Worm (Caenorhabditis elegans) whole organism, L1 larva: ENCODE data around the gene gro-1.

Source experiments
- C16A3.4 ChIP-seq: fragments of 150-350 bp; optimal IDR thresholded peaks from 2 replicates; lab custom pipeline; 2014; ENCODE audit warnings: missing biosample characterization, missing genetic modification characterization
- C34B4.2 ChIP-seq: sonication (generic microtip); optimal IDR thresholded peaks from 2 replicates; lab custom pipeline; 2017; ENCODE audit warnings: mild to moderate bottlenecking, missing genetic modification characterization, missing compliant biosample characterization
- F16B12.6 ChIP-seq: fragments of 150-350 bp; optimal IDR thresholded peaks from 2 replicates; lab custom pipeline; 2014; ENCODE audit warnings: missing biosample characterization, missing genetic modification characterization
- aly-2 ChIP-seq: fragments of 150-350 bp; optimal IDR thresholded peaks from 2 replicates; lab custom pipeline; 2014; ENCODE audit warnings: missing biosample characterization, missing genetic modification characterization
- ceh-63 ChIP-seq: fragments of 200-800 bp; sonication (Bioruptor generic); optimal IDR thresholded peaks from 2 replicates; lab custom pipeline; 2018; ENCODE audit warnings: mild to moderate bottlenecking, missing genetic modification characterization, missing compliant biosample characterization
- ceh-8 ChIP-seq: fragments of 200-800 bp; sonication (Bioruptor generic); optimal IDR thresholded peaks from 2 replicates; lab custom pipeline; 2018; ENCODE audit warnings: mild to moderate bottlenecking, missing genetic modification characterization, moderate library complexity, missing compliant biosample characterization
- ceh-82 ChIP-seq, 3 experiments: fragments of 150-350 bp in 1 of 3; sonication (generic microtip) in 2 of 3; optimal IDR thresholded peaks; 2 replicates each; lab custom pipeline; 2014 to 2017; ENCODE audit warnings: missing biosample characterization in 3 of 3, missing genetic modification characterization in 3 of 3
- ceh-88 ChIP-seq: fragments of 200-800 bp; sonication (Bioruptor generic); IDR thresholded peaks from 2 replicates; pipeline ENCODE4 v1.3.6; 2022; ENCODE audit warnings: missing genetic modification characterization, missing compliant biosample characterization
- ceh-90 ChIP-seq: sonication (generic microtip); optimal IDR thresholded peaks from 2 replicates; lab custom pipeline; 2016; ENCODE audit warnings: missing genetic modification characterization, missing compliant biosample characterization
- ces-1 ChIP-seq: fragments of 150-350 bp; optimal IDR thresholded peaks from 2 replicates; lab custom pipeline; 2014; ENCODE audit warnings: missing biosample characterization, missing genetic modification reagents, missing genetic modification characterization
- dpl-1 ChIP-seq, 3 experiments: fragments of 150-350 bp in 2 of 3; sonication (generic microtip) in 1 of 3; optimal IDR thresholded peaks; 2 replicates each; lab custom pipeline; 2014 to 2017; ENCODE audit warnings: missing biosample characterization in 3 of 3, missing genetic modification characterization in 3 of 3, missing genetic modification reagents in 3 of 3
- dsc-1 ChIP-seq: sonication (generic microtip); optimal IDR thresholded peaks from 2 replicates; lab custom pipeline; 2016; ENCODE audit warnings: mild to moderate bottlenecking, missing genetic modification characterization, missing compliant biosample characterization
- efl-1 ChIP-seq, 4 experiments: fragments of 150-350 bp; optimal IDR thresholded peaks in 3 of 4; peaks in 1 of 4; 1 replicate in 1 of 4; 2 replicates in 3 of 4; lab custom pipeline; 2014; ENCODE audit warnings: missing biosample characterization in 2 of 4, missing genetic modification characterization in 2 of 4, missing genetic modification reagents in 2 of 4
- efl-3 ChIP-seq: fragments of 200-800 bp; sonication (Bioruptor generic); optimal IDR thresholded peaks from 2 replicates; lab custom pipeline; 2018; ENCODE audit warnings: mild to moderate bottlenecking, missing genetic modification characterization, missing compliant biosample characterization
- elt-2 ChIP-seq: sonication (generic microtip); optimal IDR thresholded peaks from 2 replicates; lab custom pipeline; 2016; ENCODE audit warnings: missing genetic modification characterization, mild to moderate bottlenecking, inconsistent platforms, missing compliant biosample characterization, missing genetic modification reagents
- ets-5 ChIP-seq: fragments of 200-800 bp; sonication (Bioruptor generic); IDR thresholded peaks from 2 replicates; pipeline ENCODE4 v1.3.6; 2022; ENCODE audit warnings: missing genetic modification characterization, missing compliant biosample characterization
- fos-1 ChIP-seq: fragments of 150-350 bp; optimal IDR thresholded peaks from 2 replicates; lab custom pipeline; 2014; ENCODE audit warnings: missing biosample characterization, missing genetic modification characterization
- grh-1 ChIP-seq: fragments of 200-800 bp; sonication (Bioruptor generic); IDR thresholded peaks from 2 replicates; pipeline ENCODE4 v1.3.6; 2022; ENCODE audit warnings: missing genetic modification reagents, missing genetic modification characterization, missing compliant biosample characterization
- hlh-17 ChIP-seq: fragments of 200-800 bp; sonication (Bioruptor generic); optimal IDR thresholded peaks from 2 replicates; lab custom pipeline; 2018; ENCODE audit warnings: missing genetic modification characterization, mild to moderate bottlenecking, missing compliant biosample characterization, moderate library complexity, borderline replicate concordance
- hlh-4 ChIP-seq: sonication (generic microtip); optimal IDR thresholded peaks from 2 replicates; lab custom pipeline; 2016; ENCODE audit warnings: mild to moderate bottlenecking, missing genetic modification characterization, missing compliant biosample characterization
- hpl-2 ChIP-seq: fragments of 150-350 bp; optimal IDR thresholded peaks from 2 replicates; lab custom pipeline; 2014; ENCODE audit warnings: missing biosample characterization, missing genetic modification reagents, missing genetic modification characterization
- irx-1 ChIP-seq: sonication (generic microtip); optimal IDR thresholded peaks from 2 replicates; lab custom pipeline; 2016; ENCODE audit warnings: missing genetic modification characterization, missing compliant biosample characterization
- isw-1 ChIP-seq: fragments of 200-800 bp; sonication (Bioruptor generic); IDR thresholded peaks from 2 replicates; pipeline ENCODE4 v1.3.6; 2022; ENCODE audit warnings: missing genetic modification characterization, missing compliant biosample characterization
- jun-1 ChIP-seq: fragments of 150-350 bp; optimal IDR thresholded peaks from 2 replicates; lab custom pipeline; 2014; ENCODE audit warnings: missing biosample characterization, missing genetic modification reagents, missing genetic modification characterization
- lin-15B ChIP-seq: fragments of 150-350 bp; sonication (generic microtip); optimal IDR thresholded peaks from 3 replicates; lab custom pipeline; 2014; ENCODE audit warnings: missing biosample characterization, missing genetic modification characterization
- lin-39 ChIP-seq: fragments of 150-350 bp; optimal IDR thresholded peaks from 2 replicates; lab custom pipeline; 2014; ENCODE audit warnings: missing biosample characterization, missing genetic modification reagents, missing genetic modification characterization
- lsy-2 ChIP-seq, 2 experiments: fragments of 150-350 bp; optimal IDR thresholded peaks; 2 replicates each; lab custom pipeline; 2014; ENCODE audit warnings: missing biosample characterization in 2 of 2, missing genetic modification characterization in 2 of 2
- mep-1 ChIP-seq: fragments of 150-350 bp; optimal IDR thresholded peaks from 2 replicates; lab custom pipeline; 2014; ENCODE audit warnings: missing biosample characterization, missing genetic modification characterization
- nhr-11 ChIP-seq: fragments of 150-350 bp; optimal IDR thresholded peaks from 2 replicates; lab custom pipeline; 2014; ENCODE audit warnings: missing biosample characterization, missing genetic modification characterization
- nhr-19 ChIP-seq: fragments of 200-800 bp; sonication (Bioruptor generic); conservative IDR thresholded peaks from 2 replicates; pipeline ENCODE4 v1.3.6; 2022; ENCODE audit warnings: missing genetic modification characterization, missing compliant biosample characterization
- nhr-20 ChIP-seq: sonication (generic microtip); optimal IDR thresholded peaks from 2 replicates; lab custom pipeline; 2016; ENCODE audit warnings: mild to moderate bottlenecking, missing genetic modification characterization, missing compliant biosample characterization
- nhr-237 ChIP-seq: fragments of 150-350 bp; optimal IDR thresholded peaks from 2 replicates; lab custom pipeline; 2014; ENCODE audit warnings: missing biosample characterization, missing genetic modification characterization
- nhr-28 ChIP-seq: fragments of 150-350 bp; optimal IDR thresholded peaks from 2 replicates; lab custom pipeline; 2014; ENCODE audit warnings: missing biosample characterization, missing genetic modification characterization
- nhr-85 ChIP-seq: sonication (generic microtip); peaks from one replicate; lab custom pipeline; 2016; ENCODE audit warnings: missing genetic modification characterization, inconsistent platforms, missing compliant biosample characterization
- nhr-90 ChIP-seq: sonication (generic microtip); optimal IDR thresholded peaks from 2 replicates; lab custom pipeline; 2016; ENCODE audit warnings: mild to moderate bottlenecking, missing genetic modification characterization, missing compliant biosample characterization; ENCODE audit not compliant: poor library complexity
- pag-3 ChIP-seq: sonication (generic microtip); optimal IDR thresholded peaks from 2 replicates; lab custom pipeline; 2017; ENCODE audit warnings: missing genetic modification characterization, mild to moderate bottlenecking, missing compliant biosample characterization, antibody characterized with exemption, borderline replicate concordance; ENCODE audit not compliant: insufficient read depth
- pax-3 ChIP-seq: fragments of 200-800 bp; sonication (Bioruptor generic); optimal IDR thresholded peaks from 2 replicates; lab custom pipeline; 2018; ENCODE audit warnings: mild to moderate bottlenecking, missing genetic modification characterization, moderate library complexity, missing compliant biosample characterization
- pqm-1 ChIP-seq: sonication (generic microtip); optimal IDR thresholded peaks from 3 replicates; lab custom pipeline; 2017; ENCODE audit warnings: missing biosample characterization, missing genetic modification characterization
- rnt-1 ChIP-seq: sonication (generic microtip); optimal IDR thresholded peaks from 2 replicates; lab custom pipeline; 2016; ENCODE audit warnings: mild to moderate bottlenecking, missing genetic modification characterization, moderate library complexity, missing compliant biosample characterization
- snpc-4 ChIP-seq: fragments of 150-350 bp; optimal IDR thresholded peaks from 2 replicates; lab custom pipeline; 2014; ENCODE audit warnings: missing biosample characterization, missing genetic modification characterization
- snu-23 ChIP-seq: sonication (generic microtip); optimal IDR thresholded peaks from 2 replicates; lab custom pipeline; 2016; ENCODE audit warnings: missing genetic modification characterization, missing compliant biosample characterization
- sox-4 ChIP-seq: sonication (generic microtip); optimal IDR thresholded peaks from 2 replicates; lab custom pipeline; 2016; ENCODE audit warnings: missing genetic modification characterization, missing compliant biosample characterization
- sup-37 ChIP-seq: fragments of 200-800 bp; sonication (Bioruptor generic); optimal IDR thresholded peaks from 2 replicates; lab custom pipeline; 2018; ENCODE audit warnings: mild to moderate bottlenecking, missing genetic modification characterization, missing compliant biosample characterization
- tbx-2 ChIP-seq: sonication (generic microtip); optimal IDR thresholded peaks from 2 replicates; lab custom pipeline; 2016; ENCODE audit warnings: missing genetic modification characterization, missing compliant biosample characterization
- tlp-1 ChIP-seq: fragments of 150-350 bp; optimal IDR thresholded peaks from 2 replicates; lab custom pipeline; 2014; ENCODE audit warnings: missing biosample characterization, missing genetic modification characterization
- unc-130 ChIP-seq: fragments of 150-350 bp; optimal IDR thresholded peaks from 2 replicates; lab custom pipeline; 2017; ENCODE audit warnings: missing biosample characterization, missing genetic modification characterization, inconsistent platforms
- unc-62 ChIP-seq: fragments of 150-350 bp; optimal IDR thresholded peaks from 2 replicates; lab custom pipeline; 2014; ENCODE audit warnings: missing biosample characterization, missing genetic modification reagents, missing genetic modification characterization
- unc-98 ChIP-seq: fragments of 200-800 bp; sonication (Bioruptor generic); IDR thresholded peaks from 2 replicates; pipeline ENCODE4 v1.3.6; 2022; ENCODE audit warnings: missing genetic modification characterization, missing compliant biosample characterization
- vab-15 ChIP-seq: sonication (generic microtip); optimal IDR thresholded peaks from 2 replicates; lab custom pipeline; 2017; ENCODE audit warnings: missing genotype, mild to moderate bottlenecking, missing genetic modification characterization, missing compliant biosample characterization
- xbp-1 ChIP-seq: sonication (generic microtip); optimal IDR thresholded peaks from 2 replicates; lab custom pipeline; 2016; ENCODE audit warnings: missing genetic modification characterization, missing compliant biosample characterization

gro-1 gene

ce11 chrIII:5308278-5308677 is 43.4 kb downstream of the gro-1 start, which contains the start of gene mog-3 (continued):
- TF ChIP-seq efl-3 (GFP tag; lab: Kevin White, UChicago) (peak; percentile 49), fos-1 (tag; lab: Kevin White, UChicago) (no peak), snpc-4 (tag; lab: Kevin White, UChicago) (peak; percentile 21), ces-1 (GFP tag; lab: Kevin White, UChicago) (no peak), lsy-2 (tag; optimal IDR thresholded peaks at IDR 0.05; lab: Kevin White, UChicago) (peak; percentile 62 to 82), pag-3 (tag; lab: Kevin White, UChicago) (peak; percentile 55), pax-3 (peak; percentile 77), tlp-1 (tag; lab: Kevin White, UChicago) (no peak), ceh-90 (peak; percentile 90), ceh-82 (tag; optimal IDR thresholded peaks at IDR 0.05; lab: Kevin White, UChicago) (peak; percentile 11 to 66 (median 11)), C34B4.2 (tag; lab: Kevin White, UChicago) (no peak), grh-1 (GFP tag; lab: Robert Waterston, UW) (no peak), ceh-63 (no peak), nhr-20 (tag; lab: Kevin White, UChicago) (peak; percentile 69), ceh-8 (GFP tag; lab: Kevin White, UChicago) (no peak), tbx-2 (tag; lab: Kevin White, UChicago) (peak; percentile 84), unc-130 (no peak), nhr-85 (peak; percentile 85), vab-15 (tag; lab: Kevin White, UChicago) (peak; percentile 55), nhr-237 (tag; lab: Kevin White, UChicago) (no peak), pqm-1 (tag; lab: Kevin White, UChicago) (no peak), unc-62 (GFP tag; lab: Kevin White, UChicago) (no peak), nhr-90 (peak; percentile 81), nhr-11 (tag; lab: Kevin White, UChicago) (no peak), isw-1 (GFP tag; lab: Robert Waterston, UW) (peak; percentile 65), nhr-19 (peak; percentile 69), nhr-28 (tag; lab: Kevin White, UChicago) (no peak), hpl-2 (GFP tag; lab: Kevin White, UChicago) (no peak), dsc-1 (tag; lab: Kevin White, UChicago) (peak; percentile 71), sox-4 (tag; lab: Kevin White, UChicago) (peak; percentile 69), unc-98 (GFP tag; lab: Robert Waterston, UW) (peak; percentile 66; the same call in 1 of the 2 replicates), lin-39 (tag; lab: Kevin White, UChicago) (peak; percentile 27), rnt-1 (tag; lab: Kevin White, UChicago) (peak; percentile 98), C16A3.4 (tag; lab: Kevin White, UChicago) (peak; percentile 40), dpl-1 (GFP tag; optimal IDR thresholded peaks at IDR 0.05; lab: Kevin White, UChicago) (peak; percentile 88 to 93 (median 93)), ceh-88 (GFP tag; lab: Robert Waterston, UW) (no peak), efl-1 (optimal IDR thresholded peaks at IDR 0.05; lab: Kevin White, UChicago) (peak; percentile 61 to 94), efl-1 (GFP tag; optimal IDR thresholded peaks at IDR 0.05 in 1 of 2; lab: Kevin White, UChicago) (peak; percentile 93 to 99), jun-1 (tag; lab: Kevin White, UChicago) (no peak), F16B12.6 (tag; lab: Kevin White, UChicago) (no peak), aly-2 (no peak), hlh-17 (no peak), hlh-4 (tag; lab: Kevin White, UChicago) (no peak), sup-37 (GFP tag; lab: Kevin White, UChicago) (no peak), elt-2 (tag; lab: Kevin White, UChicago) (peak; percentile 17), xbp-1 (tag; lab: Kevin White, UChicago) (peak; percentile 69), mep-1 (tag; lab: Kevin White, UChicago) (peak; percentile 74), irx-1 (tag; lab: Kevin White, UChicago) (peak; percentile 72), lin-15B (peak; percentile 7), ets-5 (GFP tag; lab: Robert Waterston, UW) (no peak), snu-23 (GFP tag; lab: Kevin White, UChicago) (peak; percentile 73)
